Fruit fly (Drosophila melanogaster): ENCODE data around the gene Uch-L5.

Uch-L5 gene

DNA sequence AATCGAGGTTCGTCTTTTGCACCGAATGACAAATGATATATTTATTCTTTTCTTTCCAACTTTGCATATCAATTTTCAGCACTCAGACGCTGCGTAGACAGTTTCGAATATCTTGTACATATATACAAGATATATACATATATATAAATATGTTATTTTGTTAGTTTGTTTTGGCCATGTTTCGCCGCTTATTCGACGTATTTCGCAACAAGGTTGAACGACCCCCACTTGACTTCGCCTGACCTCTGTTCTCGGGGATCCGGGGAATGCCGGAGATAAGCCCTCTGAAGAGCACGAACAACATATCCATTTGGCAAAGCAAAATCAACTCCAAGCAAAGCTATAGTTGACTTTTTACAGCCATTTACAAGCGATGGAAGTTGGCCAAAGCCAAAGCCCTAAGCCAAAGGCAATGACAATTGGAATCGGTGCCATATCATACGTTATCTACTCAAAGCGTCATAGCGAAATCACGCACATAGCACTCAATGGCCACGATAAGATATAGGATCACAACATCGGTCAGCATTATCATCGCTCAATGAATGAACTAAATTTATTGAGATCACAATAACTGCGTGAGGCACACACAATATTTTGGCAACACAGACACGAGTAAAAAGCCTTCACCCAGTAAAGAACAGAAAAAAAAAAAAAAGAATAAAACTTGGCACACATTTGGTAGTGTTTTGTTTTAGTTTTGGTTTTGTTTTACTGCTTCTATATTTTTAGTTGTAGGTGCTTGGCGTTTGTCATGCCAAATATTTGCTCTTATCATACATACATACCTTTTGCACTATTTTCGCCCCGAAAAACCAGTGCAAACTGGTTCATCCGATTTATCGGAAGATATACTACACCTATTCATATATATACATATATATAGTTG is 23.4 kb upstream of the Uch-L5 start (continued):
- TF ChIP-seq grn (GFP tag; optimal IDR thresholded peaks at IDR 0.05) (peak; percentile 39), CG1792 (GFP tag; optimal IDR thresholded peaks at IDR 0.05) (no peak), mirr (GFP tag; optimal IDR thresholded peaks at IDR 0.05) (peak; percentile 69)

DNA sequence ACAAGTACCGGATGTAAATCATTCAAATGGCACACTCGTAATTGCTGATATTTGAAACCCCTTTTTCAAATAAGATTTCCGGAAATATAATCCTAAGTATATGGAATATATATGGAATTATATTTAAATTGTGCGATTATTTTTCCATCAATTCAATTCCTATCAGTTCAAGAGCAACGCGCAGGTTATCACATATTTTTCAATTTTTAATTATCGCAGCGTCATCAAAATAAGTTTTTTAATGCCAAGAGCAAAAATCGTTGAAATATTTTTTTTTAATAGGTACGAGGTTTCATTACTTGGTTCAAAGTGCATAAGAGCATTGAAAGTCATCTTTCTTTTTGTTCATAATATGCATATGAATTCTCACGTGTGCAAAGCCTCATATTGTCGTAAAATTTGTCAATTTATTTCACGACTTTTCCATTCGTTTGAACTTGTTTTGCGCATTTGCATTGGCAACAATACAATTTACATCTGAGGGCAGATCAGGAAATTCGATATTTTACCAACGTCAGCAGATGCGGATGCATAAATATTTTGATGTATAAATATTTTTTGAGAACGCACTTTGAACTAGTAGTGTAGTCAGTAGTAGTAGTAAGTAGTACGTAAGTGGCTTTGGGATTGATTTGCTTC is 21.3 kb upstream of the Uch-L5 start:
- TF ChIP-seq onecut (GFP tag; IDR thresholded peaks at IDR 0.05) = no peak
- no peak for TF ChIP-seq Dek (tag; optimal IDR thresholded peaks at IDR 0.05)
- TF ChIP-seq Hand (GFP tag; optimal IDR thresholded peaks at IDR 0.05) = no peak
- no peak for TF ChIP-seq psq (GFP tag; optimal IDR thresholded peaks at IDR 0.05)
- TF ChIP-seq tup (GFP tag; optimal IDR thresholded peaks at IDR 0.05) = no peak
- no peak for TF ChIP-seq h (optimal IDR thresholded peaks at IDR 0.05)
- no peak for TF ChIP-seq hth (optimal IDR thresholded peaks at IDR 0.05)
- TF ChIP-seq knrl (GFP tag; IDR thresholded peaks at IDR 0.05; ENCODE audit: partially characterized antibody) = no peak
- TF ChIP-seq CG15601 (tag; optimal IDR thresholded peaks at IDR 0.05) = no peak
- no peak for TF ChIP-seq HLH3B (GFP tag; IDR thresholded peaks at IDR 0.05)

dm6 chr3L:9497249-9497648 is 20.5 kb upstream of the Uch-L5 start:
- TF ChIP-seq CG1024 (GFP tag; IDR thresholded peaks at IDR 0.05) = no peak
- no peak for TF ChIP-seq CG10462 (GFP tag; optimal IDR thresholded peaks at IDR 0.05)
- peak; percentile 32 for TF ChIP-seq Ets65A (GFP tag)
- TF ChIP-seq CG17912 (GFP tag; optimal IDR thresholded peaks at IDR 0.05) = no peak
- no peak for TF ChIP-seq CG4282 (GFP tag; optimal IDR thresholded peaks at IDR 0.05)
- TF ChIP-seq BEAF-32 (GFP tag; optimal IDR thresholded peaks at IDR 0.05) = no peak
- no peak for TF ChIP-seq CG10431 (GFP tag; optimal IDR thresholded peaks at IDR 0.05)
- TF ChIP-seq exex (tag; optimal IDR thresholded peaks at IDR 0.05) = no peak
- TF ChIP-seq cad (GFP tag; optimal IDR thresholded peaks at IDR 0.05) = peak; percentile 32
- TF ChIP-seq Sry-β (GFP tag; optimal IDR thresholded peaks at IDR 0.05) = no peak

DNA sequence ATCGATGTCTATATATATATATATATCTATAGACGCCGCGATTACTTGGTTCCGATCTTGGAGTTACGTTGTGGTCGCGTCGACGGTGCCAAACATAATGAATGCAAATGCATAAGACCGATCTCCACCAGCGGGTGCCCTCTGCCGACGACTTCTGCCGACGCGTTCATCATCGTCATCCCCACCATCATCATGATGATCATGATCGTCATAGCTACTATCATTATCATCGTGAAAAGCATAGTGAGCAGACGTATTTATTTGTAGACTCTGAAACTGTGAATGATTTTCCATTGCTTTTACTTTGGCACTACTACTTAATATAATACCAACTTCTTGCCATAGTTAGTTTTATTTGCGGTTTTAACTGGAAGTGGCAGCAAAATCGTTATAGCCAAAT is 15.3 kb upstream of the Uch-L5 start, which contains the start of gene CG32037:
TSS of gene CG32037 (minus strand) at position 101 of the 400 bp plus-strand sequence.
- TF ChIP-seq Dll (GFP tag; IDR thresholded peaks at IDR 0.05; ENCODE audit: partially characterized antibody) (0 out of 4 replicates have a peak, but pooled peaks have one; percentile 3), crp (GFP tag; optimal IDR thresholded peaks at IDR 0.05) (no peak)

- TF ChIP-seq D (optimal IDR thresholded peaks at IDR 0.05) = peak; percentile 7
- no peak for TF ChIP-seq D (GFP tag; optimal IDR thresholded peaks at IDR 0.05)
- no peak for TF ChIP-seq Ptx1 (GFP tag; IDR thresholded peaks at IDR 0.05)
- TF ChIP-seq CG15479 (GFP tag; optimal IDR thresholded peaks at IDR 0.05) = peak; percentile 57
- TF ChIP-seq twi (tag; optimal IDR thresholded peaks at IDR 0.05) = peak; percentile 89
- peak; percentile 69 for TF ChIP-seq Kr (GFP tag; optimal IDR thresholded peaks at IDR 0.05)
- peak; percentile 55 for TF ChIP-seq pros (GFP tag; optimal IDR thresholded peaks at IDR 0.05)
- TF ChIP-seq zen (tag; optimal IDR thresholded peaks at IDR 0.05) = peak; percentile 67
- TF ChIP-seq Fer2 (tag; optimal IDR thresholded peaks at IDR 0.05) = no peak
Observed at dm6 chr3L:9491331-9491730, 14.6 kb upstream of the Uch-L5 start.
